Worm (Caenorhabditis elegans) whole organism, late embryonic: Measurements from ENCODE around the gene pinn-1.

Source experiments
- K09A11.1 ChIP-seq: sonication (generic microtip); optimal IDR thresholded peaks from 2 replicates; lab custom pipeline; 2017; ENCODE audit warnings: antibody characterized with exemption, mild to moderate bottlenecking, missing genetic modification characterization, missing compliant biosample characterization; ENCODE audit not compliant: insufficient read depth
- T23F11.4 ChIP-seq: fragments of 200-800 bp; sonication (Bioruptor generic); optimal IDR thresholded peaks from 2 replicates; lab custom pipeline; 2018; ENCODE audit warnings: mild to moderate bottlenecking, missing genetic modification characterization, missing compliant biosample characterization
- Y22D7AL.16 ChIP-seq: sonication (generic microtip); optimal IDR thresholded peaks from 2 replicates; lab custom pipeline; 2016; ENCODE audit warnings: missing genetic modification characterization, missing compliant biosample characterization
- ahr-1 ChIP-seq: sonication (generic microtip); optimal IDR thresholded peaks from 2 replicates; lab custom pipeline; 2016; ENCODE audit warnings: missing genetic modification characterization, missing compliant biosample characterization
- ceh-14 ChIP-seq: sonication (generic microtip); optimal IDR thresholded peaks from 2 replicates; lab custom pipeline; 2016; ENCODE audit warnings: missing genotype, missing genetic modification characterization, missing compliant biosample characterization
- ceh-18 ChIP-seq: sonication (generic microtip); optimal IDR thresholded peaks from 2 replicates; lab custom pipeline; 2016; ENCODE audit warnings: missing genetic modification characterization, missing compliant biosample characterization
- ceh-19 ChIP-seq: fragments of 200-800 bp; sonication (Bioruptor generic); optimal IDR thresholded peaks from 2 replicates; lab custom pipeline; 2018; ENCODE audit warnings: mild to moderate bottlenecking, missing genetic modification characterization, missing compliant biosample characterization
- ceh-2 ChIP-seq: sonication (generic microtip); optimal IDR thresholded peaks from 2 replicates; lab custom pipeline; 2016; ENCODE audit warnings: missing genotype, missing genetic modification characterization, missing compliant biosample characterization
- ceh-22 ChIP-seq: sonication (generic microtip); optimal IDR thresholded peaks from 2 replicates; lab custom pipeline; 2017; ENCODE audit warnings: missing biosample characterization, missing genetic modification characterization
- ceh-30 ChIP-seq: fragments of 150-350 bp; optimal IDR thresholded peaks from 2 replicates; lab custom pipeline; 2014; ENCODE audit warnings: missing biosample characterization, missing genetic modification characterization
- ceh-31 ChIP-seq: sonication (generic microtip); optimal IDR thresholded peaks from 2 replicates; lab custom pipeline; 2016; ENCODE audit warnings: missing genetic modification characterization, missing compliant biosample characterization
- ceh-34 ChIP-seq: sonication (generic microtip); optimal IDR thresholded peaks from 2 replicates; lab custom pipeline; 2016; ENCODE audit warnings: mild to moderate bottlenecking, missing genetic modification characterization, missing compliant biosample characterization
- ceh-6 ChIP-seq: fragments of 200-800 bp; sonication (Bioruptor generic); optimal IDR thresholded peaks from 2 replicates; lab custom pipeline; 2018; ENCODE audit warnings: mild to moderate bottlenecking, missing genetic modification characterization, missing compliant biosample characterization
- dve-1 ChIP-seq: sonication (generic microtip); optimal IDR thresholded peaks from 2 replicates; lab custom pipeline; 2017; ENCODE audit warnings: antibody characterized with exemption, mild to moderate bottlenecking, missing genetic modification characterization, missing compliant biosample characterization
- elt-2 ChIP-seq: sonication (generic microtip); optimal IDR thresholded peaks from 2 replicates; lab custom pipeline; 2016; ENCODE audit warnings: missing genetic modification reagents, missing genetic modification characterization, missing compliant biosample characterization
- gmeb-2 ChIP-seq: sonication (generic microtip); optimal IDR thresholded peaks from 2 replicates; lab custom pipeline; 2016; ENCODE audit warnings: missing genetic modification characterization, inconsistent platforms, missing compliant biosample characterization
- hlh-13 ChIP-seq: fragments of 200-800 bp; sonication (Bioruptor generic); optimal IDR thresholded peaks from 2 replicates; lab custom pipeline; 2018; ENCODE audit warnings: mild to moderate bottlenecking, missing genetic modification characterization, missing compliant biosample characterization
- hlh-15 ChIP-seq: sonication (generic microtip); optimal IDR thresholded peaks from 2 replicates; lab custom pipeline; 2016; ENCODE audit warnings: missing genetic modification characterization, missing compliant biosample characterization
- hlh-30 ChIP-seq: sonication (generic microtip); optimal IDR thresholded peaks from 2 replicates; lab custom pipeline; 2017; ENCODE audit warnings: antibody characterized with exemption, missing genetic modification characterization, missing compliant biosample characterization; ENCODE audit not compliant: insufficient read depth
- hlh-6 ChIP-seq: sonication (generic microtip); optimal IDR thresholded peaks from 2 replicates; lab custom pipeline; 2016; ENCODE audit warnings: missing genotype, missing genetic modification characterization, missing compliant biosample characterization
- hlh-8 ChIP-seq: sonication (generic microtip); optimal IDR thresholded peaks from 2 replicates; lab custom pipeline; 2016; ENCODE audit warnings: missing genotype, missing genetic modification characterization, missing compliant biosample characterization
- lim-6 ChIP-seq: sonication (generic microtip); optimal IDR thresholded peaks from 2 replicates; lab custom pipeline; 2016; ENCODE audit warnings: missing genetic modification characterization, missing compliant biosample characterization
- nhr-11 ChIP-seq: fragments of 150-350 bp; optimal IDR thresholded peaks from 2 replicates; lab custom pipeline; 2014; ENCODE audit warnings: missing biosample characterization, missing genetic modification characterization
- npax-4 ChIP-seq: sonication (generic microtip); optimal IDR thresholded peaks from 2 replicates; lab custom pipeline; 2016; ENCODE audit warnings: missing genetic modification characterization, missing compliant biosample characterization
- pha-2 ChIP-seq: sonication (generic microtip); optimal IDR thresholded peaks from 2 replicates; lab custom pipeline; 2017; ENCODE audit warnings: mild to moderate bottlenecking, missing genetic modification characterization, missing compliant biosample characterization
- pha-4 ChIP-seq: fragments of 150-350 bp; optimal IDR thresholded peaks from 2 replicates; lab custom pipeline; 2018; ENCODE audit warnings: missing biosample characterization, missing genetic modification reagents, missing genetic modification characterization
- rnt-1 ChIP-seq: sonication (generic microtip); optimal IDR thresholded peaks from 2 replicates; lab custom pipeline; 2016; ENCODE audit warnings: missing genetic modification characterization, missing compliant biosample characterization
- sox-2 ChIP-seq: fragments of 200-800 bp; sonication (Bioruptor generic); IDR thresholded peaks from 2 replicates; pipeline ENCODE4 v1.3.6; 2022; ENCODE audit warnings: missing genetic modification reagents, missing genetic modification characterization, missing compliant biosample characterization
- tbx-2 ChIP-seq: sonication (generic microtip); optimal IDR thresholded peaks from 2 replicates; lab custom pipeline; 2016; ENCODE audit warnings: missing genetic modification characterization, missing compliant biosample characterization
- unc-3 ChIP-seq, 2 experiments: fragments of 200-800 bp in 1 of 2; sonication (Bioruptor generic) in 1 of 2; sonication (generic microtip) in 1 of 2; conservative IDR thresholded peaks in 1 of 2; optimal IDR thresholded peaks in 1 of 2; 2 replicates each; pipeline versions ENCODE4 v1.3.6 to Lab custom; 2016 to 2022; ENCODE audit warnings: missing compliant biosample characterization in 2 of 2, missing genetic modification characterization in 2 of 2, missing genetic modification reagents in 1 of 2
- zip-5 ChIP-seq: sonication (generic microtip); optimal IDR thresholded peaks from 2 replicates; lab custom pipeline; 2016; ENCODE audit warnings: missing genetic modification characterization, missing compliant biosample characterization

pinn-1 gene

ce11 chrII:2854794-2855193 lies 34.0 kb downstream of the pinn-1 start:
- no peak for TF ChIP-seq ceh-14 (tag; lab: Kevin White, UChicago)
- TF ChIP-seq hlh-6 (tag; lab: Kevin White, UChicago): peak; percentile 11
- TF ChIP-seq ceh-31 (tag; lab: Kevin White, UChicago): peak; percentile 41
- TF ChIP-seq, all 69 proteins: peak for 2

- TF ChIP-seq ceh-19 (GFP tag; lab: Kevin White, UChicago): no peak
Measured at ce11 chrII:2853767-2854166, 35.0 kb downstream of the pinn-1 start.

- TF ChIP-seq pha-2: no peak
- TF ChIP-seq K09A11.1: no peak
- no peak for TF ChIP-seq pha-4 (tag; lab: Kevin White, UChicago)
- TF ChIP-seq sox-2 (GFP tag; lab: Robert Waterston, UW): no peak
- no peak for TF ChIP-seq npax-4 (tag; lab: Kevin White, UChicago)
- no peak for TF ChIP-seq hlh-30 (tag; lab: Kevin White, UChicago)
- TF ChIP-seq T23F11.4 (GFP tag; lab: Kevin White, UChicago): no peak
- TF ChIP-seq hlh-13 (GFP tag; lab: Kevin White, UChicago): no peak
Measured at ce11 chrII:2852493-2852892, 36.3 kb downstream of the pinn-1 start, which contains the start of gene ptc-3. ptc-3 (minus strand) TSS chrII:2852593.

ce11 chrII:2846552-2846951 lies 42.3 kb downstream of the pinn-1 start:
- TF ChIP-seq dve-1 (peak; percentile 94), rnt-1 (tag; lab: Kevin White, UChicago) (no peak)

ce11 chrII:2845674-2846073 lies 43.1 kb downstream of the pinn-1 start:
- TF ChIP-seq nhr-11 (tag; lab: Kevin White, UChicago) (no peak), ceh-30 (no peak), ceh-18 (tag; lab: Kevin White, UChicago) (no peak), hlh-15 (tag; lab: Kevin White, UChicago) (no peak), hlh-8 (tag; lab: Kevin White, UChicago) (no peak), hlh-13 (GFP tag; lab: Kevin White, UChicago) (no peak), zip-5 (tag; lab: Kevin White, UChicago) (no peak), ceh-6 (GFP tag; lab: Kevin White, UChicago) (no peak), ceh-22 (tag; lab: Kevin White, UChicago) (no peak), sox-2 (GFP tag; lab: Robert Waterston, UW) (no peak), lim-6 (tag; lab: Kevin White, UChicago) (no peak), ceh-34 (tag; lab: Kevin White, UChicago) (no peak), unc-3 (GFP tag; conservative IDR thresholded peaks at IDR 0.05; lab: Robert Waterston, UW) (no peak), unc-3 (tag; optimal IDR thresholded peaks at IDR 0.05; lab: Kevin White, UChicago) (no peak), npax-4 (tag; lab: Kevin White, UChicago) (no peak), elt-2 (tag; lab: Kevin White, UChicago) (no peak), tbx-2 (tag; lab: Kevin White, UChicago) (no peak), gmeb-2 (tag; lab: Kevin White, UChicago) (no peak)
- TF ChIP-seq, all 69 proteins: peak for 0

ce11 chrII:2843088-2843487 lies 45.7 kb downstream of the pinn-1 start, which contains the start of gene Y110A2AL.7:
Y110A2AL.7 (minus strand) TSS chrII:2843188.
- TF ChIP-seq Y22D7AL.16 (tag; lab: Kevin White, UChicago): no peak
- TF ChIP-seq ceh-30: no peak
- no peak for TF ChIP-seq ceh-6 (GFP tag; lab: Kevin White, UChicago)
- no peak for TF ChIP-seq ceh-2 (tag; lab: Kevin White, UChicago)
- no peak for TF ChIP-seq hlh-6 (tag; lab: Kevin White, UChicago)
- TF ChIP-seq npax-4 (tag; lab: Kevin White, UChicago): no peak
- no peak for TF ChIP-seq hlh-15 (tag; lab: Kevin White, UChicago)
- TF ChIP-seq elt-2 (tag; lab: Kevin White, UChicago): no peak
- TF ChIP-seq ahr-1 (tag; lab: Kevin White, UChicago): no peak
